Fruit fly (Drosophila melanogaster): Measurements from ENCODE around the gene SP1029.
A peak's percentile ranks its signal among the peaks of the same experiment; 100 is the strongest.

DNA sequence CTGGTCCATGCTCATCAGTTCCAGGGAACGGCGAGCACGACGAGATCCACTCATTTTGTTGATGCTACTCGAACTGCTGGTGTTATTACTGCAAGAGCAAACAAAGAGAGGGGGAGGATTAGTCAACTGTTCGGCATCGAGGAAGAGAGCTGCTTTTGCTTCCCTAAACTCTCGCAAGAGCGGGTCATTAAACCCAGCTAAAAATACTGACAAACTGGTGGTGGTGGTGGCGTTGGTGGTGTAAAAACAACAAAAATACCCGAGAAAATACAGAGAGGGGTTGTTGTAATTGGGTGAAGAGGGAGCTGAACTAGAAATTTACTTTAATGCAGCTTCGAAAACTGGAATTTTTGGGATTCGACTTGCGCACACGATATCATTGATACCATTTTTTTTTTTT lies 3.6 kb upstream of the SP1029 start:
- TF ChIP-seq Pif1B (GFP tag; optimal IDR thresholded peaks at IDR 0.05) (no peak), CG12605 (GFP tag; IDR thresholded peaks at IDR 0.05) (no peak), EcR (GFP tag; optimal IDR thresholded peaks at IDR 0.05) (peak; percentile 47), fd96Ca (GFP tag; IDR thresholded peaks at IDR 0.05) (no peak), CG32121 (GFP tag; IDR thresholded peaks at IDR 0.05) (no peak), CG13204 (GFP tag; optimal IDR thresholded peaks at IDR 0.05) (no peak), CG17806 (tag; optimal IDR thresholded peaks at IDR 0.05) (no peak)
